Worm (Caenorhabditis elegans) whole organism, L4/young adult: Measurements from ENCODE around the gene rimb-1.

Experiments
- W03F9.2 ChIP-seq: fragments of 150-350 bp; optimal IDR thresholded peaks from 2 replicates; lab custom pipeline; 2014; ENCODE audit warnings: missing biosample characterization, missing genetic modification characterization
- dao-5 ChIP-seq: sonication (generic microtip); optimal IDR thresholded peaks from 2 replicates; lab custom pipeline; 2016; ENCODE audit warnings: missing genotype, missing genetic modification characterization, moderate library complexity, missing compliant biosample characterization
- him-1 ChIP-seq: sonication (generic microtip); optimal IDR thresholded peaks from 2 replicates; lab custom pipeline; 2016; ENCODE audit warnings: missing genotype, missing genetic modification reagents, missing genetic modification characterization, missing compliant biosample characterization

Gene rimb-1

DNA sequence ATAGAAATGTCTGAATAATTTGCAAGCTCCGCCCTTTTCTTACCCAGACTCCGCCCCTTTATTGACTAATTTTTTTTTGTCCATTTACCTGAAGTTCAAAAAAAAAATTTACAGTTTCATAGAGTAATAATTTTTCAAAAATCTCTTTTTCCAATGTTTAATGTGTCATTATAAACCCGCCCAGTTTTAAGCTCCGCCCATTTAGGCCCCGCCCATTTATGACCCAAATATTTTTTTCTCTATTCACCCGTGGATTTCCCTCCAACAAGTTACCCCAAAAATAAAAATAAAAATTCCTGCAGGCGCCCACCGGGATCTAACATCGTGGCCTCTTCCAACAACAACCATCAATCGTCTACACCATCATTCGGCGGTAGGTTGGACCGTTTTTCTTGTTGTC, at the start of gene rimb-1:
rimb-1 (plus strand) TSS at position 301 of the 400 bp plus-strand sequence.
- TF ChIP-seq W03F9.2 (no peak), dao-5 (no peak), him-1 (tag; lab: Kevin White, UChicago) (no peak)

DNA sequence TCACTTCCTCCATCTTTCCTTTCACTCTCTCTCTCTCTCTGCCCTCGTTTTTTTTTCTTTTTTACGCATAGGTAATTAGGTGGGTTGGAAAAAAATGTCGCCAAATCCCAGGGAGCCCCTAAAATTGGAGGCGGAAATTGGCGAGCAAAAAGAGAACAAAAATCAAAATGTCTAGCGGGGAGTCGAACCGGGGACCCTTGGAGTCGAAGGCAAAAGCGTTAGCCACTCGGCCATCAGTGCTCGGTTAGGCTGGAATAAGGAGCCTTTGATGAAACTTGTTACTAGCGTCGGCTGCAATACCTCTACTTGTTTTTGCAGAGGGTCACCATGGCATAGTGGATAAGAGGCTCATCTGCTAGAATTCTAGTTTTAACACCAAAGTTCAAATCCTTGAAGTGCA, 45.1 kb upstream of the rimb-1 start:
- TF ChIP-seq W03F9.2 = no peak
- TF ChIP-seq dao-5 = no peak
- TF ChIP-seq him-1 (tag; lab: Kevin White, UChicago) = no peak

DNA sequence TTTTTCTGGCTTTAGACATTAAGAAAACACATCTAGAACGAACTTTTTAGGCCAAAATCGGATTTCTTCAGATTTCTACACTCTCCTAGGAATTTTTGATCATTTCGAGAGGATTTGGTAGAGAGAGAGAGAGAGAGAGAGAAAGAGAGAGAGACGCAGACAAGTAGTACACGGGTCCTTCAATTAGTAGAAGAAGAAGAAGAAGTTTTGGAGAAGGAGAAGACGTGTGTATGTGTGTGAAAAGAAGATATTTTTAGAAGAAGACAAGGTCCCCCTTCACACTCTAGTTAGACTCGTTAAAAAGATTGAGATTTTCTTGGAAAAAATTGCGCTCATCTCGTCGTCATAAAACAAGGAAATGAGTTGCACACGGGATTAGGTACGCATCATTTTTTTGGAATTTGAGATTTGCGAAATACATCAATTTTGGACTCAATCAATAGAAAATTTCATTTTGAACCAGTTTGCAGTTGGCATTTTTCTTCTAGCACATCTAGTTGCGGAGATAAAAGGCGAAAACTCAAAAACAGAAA, 44.6 kb upstream of the rimb-1 start:
- TF ChIP-seq dao-5 = no peak
- no peak for TF ChIP-seq W03F9.2

DNA sequence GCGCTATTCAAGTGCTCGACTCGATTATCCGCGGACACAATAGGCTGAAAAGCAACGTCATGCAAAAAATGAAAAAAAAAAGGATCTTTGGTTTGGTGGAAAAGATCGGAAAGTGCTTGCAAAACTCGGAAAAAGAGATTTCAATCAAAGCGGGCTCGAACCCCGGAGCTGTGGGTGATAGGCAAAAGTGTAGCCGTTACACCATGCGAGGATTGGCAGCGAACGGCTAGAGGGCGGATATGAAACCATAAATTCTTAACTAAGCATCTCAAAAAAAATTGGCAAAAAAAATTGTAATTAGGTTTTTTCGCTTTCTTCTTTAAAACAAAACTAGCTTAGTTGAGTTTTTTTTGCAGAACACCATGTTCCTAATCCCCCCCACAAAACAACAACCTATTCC, 43.6 kb upstream of the rimb-1 start:
- TF ChIP-seq W03F9.2 = no peak
- no peak for TF ChIP-seq him-1 (tag; lab: Kevin White, UChicago)
- no peak for TF ChIP-seq dao-5

DNA sequence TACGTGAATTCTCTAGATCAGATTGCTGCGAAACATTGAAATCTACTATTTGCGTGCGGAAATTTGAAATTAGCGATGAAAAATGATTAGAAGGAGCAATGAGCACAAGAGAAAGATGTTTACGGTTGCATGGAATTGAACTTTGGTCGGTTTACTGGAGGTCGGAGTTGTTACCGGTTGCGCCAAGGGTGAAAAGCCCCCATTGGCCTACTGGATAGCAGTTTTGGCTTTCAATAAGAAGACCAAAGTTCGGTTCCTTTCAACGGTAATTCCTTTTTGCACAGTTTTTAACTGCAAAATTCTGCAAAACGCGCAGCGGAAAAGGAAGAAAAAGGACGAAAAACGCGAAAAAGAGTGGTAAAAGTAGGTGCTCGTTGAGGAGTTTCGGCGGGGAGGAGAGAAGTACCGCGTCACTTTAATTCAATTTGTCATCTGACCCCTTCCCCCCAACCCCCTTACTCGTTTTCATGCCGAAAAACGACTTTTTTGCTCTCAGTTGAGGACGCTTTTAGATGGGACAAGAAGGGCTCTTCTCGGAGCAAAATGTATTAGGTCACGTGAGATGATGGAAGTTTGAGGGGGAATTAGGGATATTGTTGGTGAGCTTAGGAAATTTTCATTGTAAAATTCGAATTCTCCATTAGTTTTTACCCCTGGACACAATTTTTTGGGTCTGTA, 42.5 kb upstream of the rimb-1 start:
- TF ChIP-seq dao-5 = no peak
- TF ChIP-seq him-1 (tag; lab: Kevin White, UChicago) = no peak
- no peak for TF ChIP-seq W03F9.2

DNA sequence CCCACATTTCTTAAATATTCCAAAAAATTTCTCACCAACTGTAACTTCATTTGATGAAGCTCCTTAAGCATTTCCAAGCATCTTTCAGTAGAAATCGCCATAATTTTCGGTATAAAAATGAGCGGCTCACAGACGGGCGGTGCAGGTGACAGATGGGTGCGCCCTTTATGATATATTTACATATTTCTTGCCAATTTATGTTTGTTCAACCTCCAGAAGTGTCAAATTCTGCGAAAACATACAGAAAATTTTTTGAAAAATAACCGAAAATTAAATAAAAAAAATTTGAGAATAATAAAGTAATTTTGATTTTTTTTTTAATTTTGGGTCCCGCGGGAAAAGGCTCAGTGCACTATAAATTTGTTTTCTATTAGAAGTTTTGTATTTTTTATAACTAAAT, 33.3 kb upstream of the rimb-1 start, which contains the start of gene Y46E12A.3:
Y46E12A.3 (minus strand) TSS at position 101 of the 400 bp plus-strand sequence.
- TF ChIP-seq W03F9.2 (no peak), him-1 (tag; lab: Kevin White, UChicago) (no peak), dao-5 (no peak)

DNA sequence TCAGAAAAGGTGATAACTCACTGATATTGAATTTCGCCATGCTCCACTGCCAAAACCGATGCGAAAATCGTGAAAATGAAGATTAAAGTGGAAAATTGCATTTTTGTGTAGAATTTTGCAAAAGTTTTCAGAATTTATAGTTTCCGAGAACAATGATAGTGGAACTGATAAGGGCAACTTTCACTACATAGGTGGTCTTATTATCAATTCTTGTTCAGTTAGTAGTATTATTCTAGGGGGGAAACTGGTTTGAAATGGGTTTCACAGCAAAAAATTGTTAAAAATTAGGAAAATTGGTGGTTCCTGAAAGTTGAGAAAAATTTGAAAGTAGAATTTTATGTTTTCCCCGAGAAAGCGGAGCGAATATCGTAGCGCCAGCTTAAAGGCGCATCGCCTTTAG, 30.0 kb upstream of the rimb-1 start, which contains the start of gene Y46E12A.5:
Y46E12A.5 (minus strand) TSS at position 101 of the 400 bp plus-strand sequence.
- no peak for TF ChIP-seq W03F9.2
- no peak for TF ChIP-seq dao-5
- TF ChIP-seq him-1 (tag; lab: Kevin White, UChicago) = no peak

DNA sequence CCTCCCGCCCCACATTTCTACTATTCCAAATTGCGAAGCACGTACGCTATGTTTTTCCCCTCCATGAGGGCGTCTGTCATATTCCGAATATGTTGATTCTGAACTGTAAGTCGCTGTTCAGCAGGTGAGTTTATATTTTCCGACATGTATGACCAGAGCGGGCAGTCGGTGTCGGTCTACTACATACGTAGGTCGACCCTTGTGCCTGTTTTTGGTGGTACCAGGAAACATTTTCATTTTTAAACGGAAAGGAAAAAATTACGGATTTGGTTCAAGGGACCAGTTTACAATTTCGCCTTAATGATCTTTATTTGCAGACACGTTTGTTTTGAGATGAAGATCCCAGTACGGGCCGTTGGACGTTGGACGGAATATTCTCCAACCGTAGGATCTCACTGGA, 29.5 kb upstream of the rimb-1 start, which contains the start of gene Y46E12A.2:
Y46E12A.2 (plus strand) TSS at position 301 of the 400 bp plus-strand sequence.
- TF ChIP-seq dao-5 (no peak), W03F9.2 (no peak), him-1 (tag; lab: Kevin White, UChicago) (no peak)

DNA sequence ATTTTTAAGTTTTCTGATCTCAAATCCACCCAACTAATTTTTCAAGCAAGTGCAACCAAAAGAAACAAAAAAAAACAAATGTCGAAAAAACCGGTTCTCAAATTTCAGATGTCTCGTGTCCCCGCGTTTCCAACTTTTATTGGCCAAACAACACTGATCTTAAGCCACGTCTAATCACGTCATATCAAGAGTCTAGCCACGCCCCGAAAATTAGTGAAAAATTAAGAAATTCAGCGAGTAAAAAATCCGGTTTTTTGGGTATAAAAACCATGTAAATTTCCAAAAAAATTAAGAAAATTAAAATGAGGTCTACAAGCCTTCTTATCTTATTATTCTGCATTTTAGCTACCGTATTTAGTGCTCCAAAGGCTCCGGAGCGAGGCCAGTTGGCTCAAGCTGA, 24.9 kb upstream of the rimb-1 start, which contains the start of gene cnc-6:
cnc-6 (plus strand) TSS at position 301 of the 400 bp plus-strand sequence.
- TF ChIP-seq him-1 (tag; lab: Kevin White, UChicago) = no peak
- TF ChIP-seq dao-5 = no peak
- TF ChIP-seq W03F9.2 = no peak

DNA sequence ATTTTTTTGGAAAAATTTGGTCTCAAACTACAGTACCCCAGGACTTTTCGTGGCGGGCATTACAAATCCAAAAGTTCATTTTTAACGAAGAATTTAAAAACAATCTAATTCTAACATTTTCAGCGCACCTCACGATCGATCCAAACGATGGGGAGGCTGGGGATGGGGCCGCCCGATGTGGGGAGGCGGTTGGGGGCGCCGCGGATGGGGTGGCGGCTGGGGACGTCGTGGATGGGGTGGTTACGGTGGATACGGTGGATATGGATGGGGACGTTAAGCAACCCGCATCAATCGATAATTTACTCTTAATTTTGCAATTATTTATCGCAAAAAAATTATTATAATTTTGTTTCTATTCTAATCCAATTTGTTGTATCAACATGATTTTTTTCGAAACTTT, 23.7 kb upstream of the rimb-1 start:
- TF ChIP-seq dao-5 = no peak

DNA sequence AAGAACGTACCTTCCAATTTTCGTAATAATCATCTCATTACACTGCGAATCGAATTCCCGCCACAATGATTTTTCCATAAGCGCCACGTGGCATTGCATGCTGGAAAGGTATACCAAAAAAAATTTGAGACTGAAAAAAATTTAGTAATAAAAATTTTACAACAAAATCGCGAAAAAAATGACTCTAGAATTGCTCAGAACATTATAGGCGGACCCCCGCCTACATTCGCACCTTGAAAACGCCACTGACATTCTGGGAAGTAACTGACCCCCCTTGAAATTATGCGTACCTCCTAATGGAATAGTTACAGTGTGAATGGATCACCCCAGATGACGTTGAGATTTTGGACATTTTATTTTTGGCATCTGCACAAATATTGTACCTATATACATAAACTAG, 18.1 kb upstream of the rimb-1 start, which contains the start of gene tbx-43:
tbx-43 (minus strand) TSS at position 101 of the 400 bp plus-strand sequence.
- TF ChIP-seq W03F9.2 (no peak), him-1 (tag; lab: Kevin White, UChicago) (no peak), dao-5 (no peak)

DNA sequence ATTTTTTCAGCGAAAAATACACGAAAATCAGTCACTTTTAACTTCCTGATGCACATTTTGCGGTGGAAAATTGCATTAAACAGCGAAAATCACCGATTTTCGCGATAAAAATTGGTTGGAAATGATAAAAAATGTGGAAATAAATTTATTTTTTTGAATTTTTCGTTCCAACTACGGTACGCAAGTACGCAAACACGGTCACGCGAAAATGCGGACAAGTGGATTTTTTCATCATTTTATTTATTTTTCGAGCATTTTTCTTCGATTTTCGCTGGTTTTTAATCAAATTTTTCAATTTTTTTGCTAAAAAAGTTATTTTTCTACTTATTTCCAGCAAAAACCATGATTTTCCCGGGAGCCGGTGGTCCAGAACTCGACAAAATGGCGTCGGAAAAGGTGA, 10.7 kb upstream of the rimb-1 start, which contains the start of gene Y39A3CL.3:
Y39A3CL.3 (plus strand) TSS at position 335 of the 400 bp plus-strand sequence.
- TF ChIP-seq dao-5 = no peak
- no peak for TF ChIP-seq W03F9.2
- no peak for TF ChIP-seq him-1 (tag; lab: Kevin White, UChicago)

DNA sequence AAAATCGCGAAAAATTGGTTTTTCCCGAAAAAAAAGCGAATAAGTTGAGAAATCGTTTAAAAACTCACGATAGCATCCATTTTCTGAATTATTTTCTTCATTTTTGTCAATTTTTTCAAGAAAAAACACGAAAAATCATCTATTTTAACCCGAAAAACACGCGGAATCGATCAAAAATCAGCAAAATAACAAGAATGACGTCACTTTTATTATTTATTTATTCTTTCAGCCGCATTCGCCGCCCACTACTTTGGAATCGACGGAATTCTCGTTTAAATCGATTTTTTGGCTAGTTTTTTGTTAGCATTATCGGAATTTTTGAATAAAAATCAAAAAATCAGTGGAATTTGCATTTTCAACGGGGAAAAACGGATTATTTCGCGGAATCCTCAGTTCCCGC, 10.2 kb upstream of the rimb-1 start, which contains the start of gene Y39A3CL.4:
Y39A3CL.4 (minus strand) TSS at position 101 of the 400 bp plus-strand sequence.
- TF ChIP-seq him-1 (tag; lab: Kevin White, UChicago) (no peak), dao-5 (no peak), W03F9.2 (no peak)

DNA sequence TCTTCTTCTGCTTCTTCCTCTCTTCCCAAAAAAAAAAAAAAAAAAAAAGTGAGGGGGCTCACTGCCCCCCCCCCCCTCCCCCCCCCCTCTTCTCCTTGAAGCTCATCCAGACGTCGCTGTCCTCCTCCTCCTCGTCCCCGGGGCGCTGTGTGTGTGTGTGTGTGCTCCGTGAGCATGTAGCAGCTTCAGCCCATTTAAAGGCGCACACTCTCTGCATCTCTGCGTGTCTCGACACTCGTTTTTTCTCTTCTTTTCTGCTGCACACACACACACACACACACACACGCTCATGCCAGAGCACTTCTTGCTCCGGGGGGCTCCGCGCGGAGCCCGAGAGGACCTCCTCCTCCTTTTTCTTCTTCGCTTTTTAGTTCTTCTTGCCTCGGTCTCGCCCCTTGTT, 2.4 kb upstream of the rimb-1 start:
- TF ChIP-seq him-1 (tag; lab: Kevin White, UChicago) (peak; percentile 61), dao-5 (no peak), W03F9.2 (no peak)

DNA sequence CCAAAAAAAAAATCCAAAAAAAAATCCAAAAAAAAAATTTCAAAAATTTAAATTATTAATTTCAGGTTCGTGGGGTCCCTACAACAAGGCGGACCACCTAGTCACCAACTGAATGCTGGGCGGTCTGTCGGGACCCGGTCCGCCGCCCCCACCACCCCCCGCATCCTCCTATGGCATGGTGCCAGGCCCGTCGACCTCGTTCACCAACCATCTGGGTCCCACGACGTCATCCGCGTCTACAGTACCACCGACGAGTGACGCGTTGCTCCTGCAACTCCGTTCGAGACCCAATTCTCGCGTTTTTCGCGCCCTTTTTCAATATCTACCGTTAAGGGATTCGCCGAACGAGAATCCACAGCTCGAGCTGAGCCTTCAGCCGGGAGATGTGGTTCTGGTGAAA, 839 bp downstream of the rimb-1 start:
- TF ChIP-seq dao-5 = no peak
- TF ChIP-seq him-1 (tag; lab: Kevin White, UChicago) = no peak
- TF ChIP-seq W03F9.2 = no peak
